Worm (Caenorhabditis elegans): ENCODE data around the gene clec-65.

ce11 chrII:12895078-12895670, 6.0 kb upstream of the clec-65 start, which contains the start of the genes clec-62 and clec-63:
- no peak for TF ChIP-seq nhr-28 (tag; optimal IDR thresholded peaks at IDR 0.05)
- no peak for TF ChIP-seq lin-13 (tag; optimal IDR thresholded peaks at IDR 0.05)
- no peak for TF ChIP-seq mab-5 (tag; optimal IDR thresholded peaks at IDR 0.05)
- TF ChIP-seq bed-3 (GFP tag; optimal IDR thresholded peaks at IDR 0.05): no peak
- TF ChIP-seq blmp-1 (tag; optimal IDR thresholded peaks at IDR 0.05): no peak
- TF ChIP-seq unc-62 (GFP tag; optimal IDR thresholded peaks at IDR 0.05): no peak
- TF ChIP-seq mls-2 (tag; optimal IDR thresholded peaks at IDR 0.05): no peak

Measured in whole organism, mixed stage, embryonic.